Fruit fly (Drosophila melanogaster): Measurements from ENCODE around the gene inaF-D.
A peak's percentile ranks its signal among the peaks of the same experiment; 100 is the strongest.

inaF-D gene

dm6 chrX:11709799-11710720, 18.8 kb downstream of the inaF-D start, which contains the start of gene FucT6 (continued):
- TF ChIP-seq wek (GFP tag; optimal IDR thresholded peaks at IDR 0.05) = no peak
- TF ChIP-seq crc (GFP tag; optimal IDR thresholded peaks at IDR 0.05) = no peak
- peak; percentile 21 for TF ChIP-seq corto (GFP tag; optimal IDR thresholded peaks at IDR 0.05)
- TF ChIP-seq HLH54F (GFP tag; optimal IDR thresholded peaks at IDR 0.05) = peak; percentile 5
- no peak for TF ChIP-seq CG2889 (GFP tag; IDR thresholded peaks at IDR 0.05)
- no peak for TF ChIP-seq gro (GFP tag; optimal IDR thresholded peaks at IDR 0.05)
- TF ChIP-seq Aef1 (GFP tag; IDR thresholded peaks at IDR 0.05) = no peak
- TF ChIP-seq trem (tag; optimal IDR thresholded peaks at IDR 0.05) = peak; percentile 71
- TF ChIP-seq oc (tag; optimal IDR thresholded peaks at IDR 0.05) = peak; percentile 16
- TF ChIP-seq Gug (GFP tag; IDR thresholded peaks at IDR 0.05) = no peak
- no peak for TF ChIP-seq Mrtf (GFP tag; IDR thresholded peaks at IDR 0.05)
- TF ChIP-seq pros (GFP tag; optimal IDR thresholded peaks at IDR 0.05) = no peak
- TF ChIP-seq CG32772 (GFP tag; IDR thresholded peaks at IDR 0.05) = no peak
- TF ChIP-seq Eip74EF (GFP tag; optimal IDR thresholded peaks at IDR 0.05) = peak in 1 of 2 experiments; percentile 32
- no peak for TF ChIP-seq CG4730 (GFP tag; IDR thresholded peaks at IDR 0.05)
- TF ChIP-seq Doc3 (GFP tag; IDR thresholded peaks at IDR 0.05; ENCODE audit: partially characterized antibody) = peak; percentile 75
- no peak for TF ChIP-seq gsb (GFP tag; IDR thresholded peaks at IDR 0.05)
- no peak for TF ChIP-seq tio (GFP tag; optimal IDR thresholded peaks at IDR 0.05)
- no peak for TF ChIP-seq CG8281 (tag; optimal IDR thresholded peaks at IDR 0.05)
- peak; percentile 26 for TF ChIP-seq Sin3A (optimal IDR thresholded peaks at IDR 0.05)
- no peak for TF ChIP-seq bowl (GFP tag; IDR thresholded peaks at IDR 0.05)
- TF ChIP-seq cas (GFP tag; IDR thresholded peaks at IDR 0.05) = no peak
- TF ChIP-seq zfh1 (GFP tag; IDR thresholded peaks at IDR 0.05) = no peak
- TF ChIP-seq CG34376 (GFP tag; optimal IDR thresholded peaks at IDR 0.05) = no peak
- TF ChIP-seq CG10147 (GFP tag; optimal IDR thresholded peaks at IDR 0.05) = no peak
- no peak for TF ChIP-seq CG8944 (GFP tag; optimal IDR thresholded peaks at IDR 0.05)
- TF ChIP-seq CG13624 (GFP tag; optimal IDR thresholded peaks at IDR 0.05) = no peak
- TF ChIP-seq CG9817 (tag; optimal IDR thresholded peaks at IDR 0.05) = no peak
- TF ChIP-seq ind (GFP tag; optimal IDR thresholded peaks at IDR 0.05) = no peak
- TF ChIP-seq luna (GFP tag; optimal IDR thresholded peaks at IDR 0.05) = no peak
- peak; percentile 13 for TF ChIP-seq CG8290 (GFP tag; optimal IDR thresholded peaks at IDR 0.05)
- no peak for TF ChIP-seq CG8290 (tag; optimal IDR thresholded peaks at IDR 0.05)
- no peak for TF ChIP-seq usp (GFP tag; optimal IDR thresholded peaks at IDR 0.05)
- peak; percentile 8 for TF ChIP-seq zfh2 (GFP tag; optimal IDR thresholded peaks at IDR 0.05)
- TF ChIP-seq Dek (tag; optimal IDR thresholded peaks at IDR 0.05) = no peak
- TF ChIP-seq CG31224 (GFP tag; IDR thresholded peaks at IDR 0.05) = no peak
- TF ChIP-seq ham (GFP tag; IDR thresholded peaks at IDR 0.05) = no peak
- no peak for TF ChIP-seq lilli (GFP tag; optimal IDR thresholded peaks at IDR 0.05)
- TF ChIP-seq CG14965 (GFP tag; optimal IDR thresholded peaks at IDR 0.05; ENCODE audit: borderline replicate concordance) = no peak
- no peak for TF ChIP-seq CG10543 (GFP tag; optimal IDR thresholded peaks at IDR 0.05)
- TF ChIP-seq CG10565 (GFP tag; optimal IDR thresholded peaks at IDR 0.05) = no peak
- TF ChIP-seq mld (GFP tag; IDR thresholded peaks at IDR 0.05; ENCODE audit: partially characterized antibody) = peak; percentile 82
- no peak for TF ChIP-seq CG11504 (tag; optimal IDR thresholded peaks at IDR 0.05)
- TF ChIP-seq CG12769 (tag; optimal IDR thresholded peaks at IDR 0.05) = no peak
- no peak for TF ChIP-seq cad (GFP tag; optimal IDR thresholded peaks at IDR 0.05)
- TF ChIP-seq NC2α (GFP tag; optimal IDR thresholded peaks at IDR 0.05) = no peak
- TF ChIP-seq pfk (GFP tag; optimal IDR thresholded peaks at IDR 0.05) = no peak
- no peak for TF ChIP-seq Hr3 (GFP tag; optimal IDR thresholded peaks at IDR 0.05)
- no peak for TF ChIP-seq CG10462 (GFP tag; optimal IDR thresholded peaks at IDR 0.05)
- no peak for TF ChIP-seq dan (GFP tag; IDR thresholded peaks at IDR 0.05)
- no peak for TF ChIP-seq ase (GFP tag; IDR thresholded peaks at IDR 0.05)

All from whole organism, embryonic.